Worm (Caenorhabditis elegans): ENCODE results near the gene pqn-32.

Gene pqn-32

DNA sequence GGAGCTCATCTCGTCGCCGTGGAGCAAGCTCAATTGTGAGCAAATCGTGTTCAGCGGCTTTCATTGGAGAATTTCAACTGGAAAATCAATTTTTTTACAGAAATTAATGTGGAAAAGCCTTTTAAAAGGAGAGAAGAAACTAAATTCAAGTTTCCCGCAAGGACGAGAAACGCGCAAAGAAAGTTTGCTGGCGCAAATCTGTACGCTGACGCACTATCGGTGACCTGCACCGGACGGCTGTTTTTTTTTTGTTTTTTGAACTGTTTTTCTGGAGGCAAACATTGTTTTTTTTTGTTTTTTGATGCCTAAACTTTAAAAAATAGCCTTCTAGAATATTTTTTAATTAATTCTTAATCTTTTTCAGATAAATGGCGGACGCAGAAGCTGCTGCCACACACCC, 49.2 kb downstream of the pqn-32 start, which contains the start of the genes hpr-17 and F32A11.1 (continued):
- TF ChIP-seq ceh-44 (GFP tag; IDR thresholded peaks at IDR 0.05): no peak
- no peak for TF ChIP-seq zag-1 (tag; optimal IDR thresholded peaks at IDR 0.05)
- peak; percentile 53 for TF ChIP-seq lin-15B (tag; optimal IDR thresholded peaks at IDR 0.05)
- TF ChIP-seq attf-4 (tag; optimal IDR thresholded peaks at IDR 0.05): no peak
- peak; percentile 91 for TF ChIP-seq lin-38 (GFP tag; IDR thresholded peaks at IDR 0.05)
- TF ChIP-seq ztf-7 (tag; optimal IDR thresholded peaks at IDR 0.05): peak; percentile 67
- no peak for TF ChIP-seq unc-39 (tag; optimal IDR thresholded peaks at IDR 0.05)
- TF ChIP-seq gei-8 (GFP tag; optimal IDR thresholded peaks at IDR 0.05): no peak
- no peak for TF ChIP-seq daf-8 (GFP tag; IDR thresholded peaks at IDR 0.05)
- peak; percentile 84 for TF ChIP-seq mep-1 (tag; optimal IDR thresholded peaks at IDR 0.05)
- TF ChIP-seq tag-97 (GFP tag; IDR thresholded peaks at IDR 0.05): no peak
- peak; percentile 72 for TF ChIP-seq rbr-2 (tag; optimal IDR thresholded peaks at IDR 0.05)
- TF ChIP-seq zip-11 (GFP tag; IDR thresholded peaks at IDR 0.05): no peak
- no peak for TF ChIP-seq aly-2 (tag; optimal IDR thresholded peaks at IDR 0.05)
- TF ChIP-seq hif-1 (tag; optimal IDR thresholded peaks at IDR 0.05): peak in 1 of 2 experiments; percentile 66
- no peak for TF ChIP-seq lir-3 (tag; optimal IDR thresholded peaks at IDR 0.05)
- no peak for TF ChIP-seq nhr-25 (tag; optimal IDR thresholded peaks at IDR 0.05; ENCODE audit: borderline replicate concordance, insufficient read depth)
- no peak for TF ChIP-seq dmd-8 (GFP tag; IDR thresholded peaks at IDR 0.05)
- TF ChIP-seq daf-12 (tag; optimal IDR thresholded peaks at IDR 0.05): no peak
- TF ChIP-seq dmd-6 (GFP tag; IDR thresholded peaks at IDR 0.05): peak; percentile 72
- TF ChIP-seq lim-7 (GFP tag; IDR thresholded peaks at IDR 0.05): no peak
- no peak for TF ChIP-seq F44E2.7 (GFP tag; IDR thresholded peaks at IDR 0.05)
- no peak for TF ChIP-seq mxl-2 (GFP tag; conservative IDR thresholded peaks at IDR 0.05)
- peak; percentile 65 for TF ChIP-seq lin-13 (GFP tag; optimal IDR thresholded peaks at IDR 0.05)
- TF ChIP-seq ztf-11 (tag; optimal IDR thresholded peaks at IDR 0.05): no peak
- peak; percentile 86 for TF ChIP-seq T26A8.4 (GFP tag; IDR thresholded peaks at IDR 0.05)
- peak; percentile 63 for TF ChIP-seq F10B5.3 (tag; optimal IDR thresholded peaks at IDR 0.05)
- peak; percentile 71 for TF ChIP-seq duxl-1 (tag; optimal IDR thresholded peaks at IDR 0.05; ENCODE audit: poor library complexity)
- no peak for TF ChIP-seq zfp-2 (tag; optimal IDR thresholded peaks at IDR 0.05)
- TF ChIP-seq nhr-28 (tag; optimal IDR thresholded peaks at IDR 0.05): peak; percentile 44
- TF ChIP-seq daf-19 (GFP tag; conservative IDR thresholded peaks at IDR 0.05): no peak
- TF ChIP-seq jun-1 (tag; optimal IDR thresholded peaks at IDR 0.05): no peak
- no peak for TF ChIP-seq Y105C5A.15 (GFP tag; IDR thresholded peaks at IDR 0.05)
- peak; percentile 79 for TF ChIP-seq hlh-11 (tag; optimal IDR thresholded peaks at IDR 0.05)
- no peak for TF ChIP-seq Y5F2A.4 (GFP tag; optimal IDR thresholded peaks at IDR 0.05)
- TF ChIP-seq saeg-2 (GFP tag; IDR thresholded peaks at IDR 0.05): no peak
- no peak for TF ChIP-seq skn-1 (tag; optimal IDR thresholded peaks at IDR 0.05)
- TF ChIP-seq F49E8.2 (tag; optimal IDR thresholded peaks at IDR 0.05; ENCODE audit: borderline replicate concordance): no peak
- peak; percentile 78 for TF ChIP-seq hmg-1.1 (GFP tag; IDR thresholded peaks at IDR 0.05)
- TF ChIP-seq nhr-77 (tag; optimal IDR thresholded peaks at IDR 0.05): peak; percentile 2
- TF ChIP-seq T20F7.1 (GFP tag; optimal IDR thresholded peaks at IDR 0.05): no peak
- no peak for TF ChIP-seq cey-2 (tag; optimal IDR thresholded peaks at IDR 0.05; ENCODE audit: borderline replicate concordance, insufficient read depth)
- TF ChIP-seq egl-27 (tag; optimal IDR thresholded peaks at IDR 0.05): no peak
- no peak for TF ChIP-seq ceh-32 (tag; optimal IDR thresholded peaks at IDR 0.05; ENCODE audit: poor library complexity)
- TF ChIP-seq zfp-3 (GFP tag; conservative IDR thresholded peaks at IDR 0.05): peak; percentile 80
- TF ChIP-seq nhr-42 (GFP tag; IDR thresholded peaks at IDR 0.05): 0 out of 2 replicates have a peak, but pooled peaks have one; percentile 42
- TF ChIP-seq spr-3 (GFP tag; optimal IDR thresholded peaks at IDR 0.05): no peak
- no peak for TF ChIP-seq aha-1 (tag)
- no peak for TF ChIP-seq ctbp-1 (GFP tag; IDR thresholded peaks at IDR 0.05)
- TF ChIP-seq snpc-4 (tag; optimal IDR thresholded peaks at IDR 0.05): peak; percentile 51
- TF ChIP-seq ceh-82 (tag; optimal IDR thresholded peaks at IDR 0.05): no peak
- peak; percentile 55 for TF ChIP-seq ama-1 (optimal IDR thresholded peaks at IDR 0.05)
- TF ChIP-seq hlh-30 (tag; optimal IDR thresholded peaks at IDR 0.05; ENCODE audit: insufficient read depth): peak; percentile 68
